Worm (Caenorhabditis elegans) whole organism, young adult: ENCODE data around the gene dhs-17.

Source experiments
- B0035.1 ChIP-seq: sonication (generic microtip); optimal IDR thresholded peaks from 2 replicates; lab custom pipeline; 2016; ENCODE audit warnings: missing genetic modification characterization, mild to moderate bottlenecking, missing compliant biosample characterization, missing genotype, missing genetic modification reagents
- B0336.3 ChIP-seq: fragments of 200-800 bp; sonication (Bioruptor generic); IDR thresholded peaks from 2 replicates; pipeline ENCODE4 v1.3.6; 2022; ENCODE audit warnings: missing genetic modification characterization, missing compliant biosample characterization
- C06A6.2 ChIP-seq: fragments of 200-800 bp; sonication (Bioruptor generic); conservative IDR thresholded peaks from 2 replicates; pipeline ENCODE4 v1.3.6; 2022; ENCODE audit warnings: missing genetic modification characterization, missing compliant biosample characterization
- F39B2.1 ChIP-seq: fragments of 200-800 bp; sonication (Bioruptor generic); IDR thresholded peaks from 2 replicates; pipeline ENCODE4 v1.3.6; 2022; ENCODE audit warnings: missing genetic modification reagents, missing genetic modification characterization, missing compliant biosample characterization
- F49E8.2 ChIP-seq: sonication (generic microtip); optimal IDR thresholded peaks from 3 replicates; lab custom pipeline; 2017; ENCODE audit warnings: missing genetic modification characterization, mild to moderate bottlenecking, missing compliant biosample characterization, antibody characterized with exemption, moderate library complexity; ENCODE audit not compliant: insufficient read depth
- F52B5.7 ChIP-seq: sonication (generic microtip); optimal IDR thresholded peaks from 2 replicates; lab custom pipeline; 2016; ENCODE audit warnings: mild to moderate bottlenecking, missing genetic modification characterization, missing compliant biosample characterization
- F57C9.4 ChIP-seq: sonication (generic microtip); optimal IDR thresholded peaks from 2 replicates; lab custom pipeline; 2017; ENCODE audit warnings: mild to moderate bottlenecking, missing genetic modification characterization, missing compliant biosample characterization
- K11D2.4 ChIP-seq: fragments of 200-800 bp; sonication (Bioruptor generic); IDR thresholded peaks from 2 replicates; pipeline ENCODE4 v1.3.6; 2022; ENCODE audit warnings: missing genetic modification reagents, missing genetic modification characterization, missing compliant biosample characterization
- Y67H2A.10 ChIP-seq: fragments of 200-800 bp; sonication (Bioruptor generic); conservative IDR thresholded peaks from 2 replicates; pipeline ENCODE4 v1.3.6; 2022; ENCODE audit warnings: missing genetic modification reagents, missing genetic modification characterization, missing compliant biosample characterization
- Y95B8A.8 ChIP-seq: fragments of 200-800 bp; sonication (Bioruptor generic); IDR thresholded peaks from 2 replicates; pipeline ENCODE4 v1.3.6; 2022; ENCODE audit warnings: missing genetic modification reagents, missing genetic modification characterization, missing compliant biosample characterization
- ZK185.1 ChIP-seq: sonication (generic microtip); optimal IDR thresholded peaks from 2 replicates; lab custom pipeline; 2016; ENCODE audit warnings: mild to moderate bottlenecking, missing genetic modification characterization, missing compliant biosample characterization; ENCODE audit not compliant: poor library complexity, severe bottlenecking
- akir-1 ChIP-seq: fragments of 200-800 bp; sonication (Bioruptor generic); optimal IDR thresholded peaks from 2 replicates; lab custom pipeline; 2018; ENCODE audit warnings: mild to moderate bottlenecking, missing genetic modification characterization, moderate library complexity, missing compliant biosample characterization
- athp-1 ChIP-seq: sonication (generic microtip); optimal IDR thresholded peaks from 2 replicates; lab custom pipeline; 2017; ENCODE audit warnings: mild to moderate bottlenecking, missing genetic modification characterization, missing compliant biosample characterization
- bed-1 ChIP-seq: fragments of 200-800 bp; sonication (Bioruptor generic); IDR thresholded peaks from 2 replicates; pipeline ENCODE4 v1.3.6; 2022; ENCODE audit warnings: missing genetic modification reagents, missing genetic modification characterization, missing compliant biosample characterization
- cebp-1 ChIP-seq, 2 experiments: fragments of 200-800 bp in 1 of 2; sonication (Bioruptor generic) in 1 of 2; sonication (generic microtip) in 1 of 2; IDR thresholded peaks in 1 of 2; optimal IDR thresholded peaks in 1 of 2; 2 replicates each; pipeline versions ENCODE4 v1.3.6 to Lab custom; 2017 to 2022; ENCODE audit warnings: missing compliant biosample characterization in 2 of 2, missing genetic modification characterization in 2 of 2, mild to moderate bottlenecking in 1 of 2, missing genetic modification reagents in 1 of 2, moderate library complexity in 1 of 2
- cebp-2 ChIP-seq: fragments of 200-800 bp; sonication (Bioruptor generic); IDR thresholded peaks from 2 replicates; pipeline ENCODE4 v1.3.6; 2022; ENCODE audit warnings: missing genetic modification characterization, missing compliant biosample characterization
- die-1 ChIP-seq: sonication (generic microtip); optimal IDR thresholded peaks from 2 replicates; lab custom pipeline; 2016; ENCODE audit warnings: missing genotype, mild to moderate bottlenecking, missing genetic modification characterization, missing compliant biosample characterization
- dox-1 ChIP-seq: fragments of 200-800 bp; sonication (Bioruptor generic); IDR thresholded peaks from 2 replicates; pipeline ENCODE4 v1.3.6; 2022; ENCODE audit warnings: missing genetic modification reagents, missing genetic modification characterization, missing compliant biosample characterization
- egl-18 ChIP-seq: fragments of 200-800 bp; sonication (Bioruptor generic); IDR thresholded peaks from 2 replicates; pipeline ENCODE4 v1.3.6; 2022; ENCODE audit warnings: missing genetic modification reagents, missing genetic modification characterization, missing compliant biosample characterization
- egl-44 ChIP-seq: fragments of 200-800 bp; sonication (Bioruptor generic); IDR thresholded peaks from 2 replicates; pipeline ENCODE4 v1.3.6; 2022; ENCODE audit warnings: missing genetic modification reagents, missing genetic modification characterization, missing compliant biosample characterization
- egrh-3 ChIP-seq: fragments of 200-800 bp; sonication (Bioruptor generic); IDR thresholded peaks from 2 replicates; pipeline ENCODE4 v1.3.6; 2022; ENCODE audit warnings: missing genetic modification reagents, missing genetic modification characterization, missing compliant biosample characterization
- ets-4 ChIP-seq: fragments of 200-800 bp; sonication (Bioruptor generic); optimal IDR thresholded peaks from 2 replicates; lab custom pipeline; 2018; ENCODE audit warnings: mild to moderate bottlenecking, missing genetic modification characterization, missing compliant biosample characterization
- gei-17 ChIP-seq: fragments of 200-800 bp; sonication (Bioruptor generic); optimal IDR thresholded peaks from 2 replicates; lab custom pipeline; 2018; ENCODE audit warnings: mild to moderate bottlenecking, missing genetic modification characterization, missing compliant biosample characterization
- hlh-26 ChIP-seq: fragments of 200-800 bp; sonication (Bioruptor generic); conservative IDR thresholded peaks from 2 replicates; pipeline ENCODE4 v1.3.6; 2022; ENCODE audit warnings: missing genetic modification reagents, missing genetic modification characterization, missing compliant biosample characterization
- hmg-1.2 ChIP-seq: fragments of 200-800 bp; sonication (Bioruptor generic); IDR thresholded peaks from 2 replicates; pipeline ENCODE4 v1.3.6; 2022; ENCODE audit warnings: missing genetic modification reagents, missing genetic modification characterization, missing compliant biosample characterization
- hsf-1 ChIP-seq: fragments of 200-800 bp; sonication (Bioruptor generic); IDR thresholded peaks from 2 replicates; pipeline ENCODE4 v1.3.6; 2022; ENCODE audit warnings: missing genetic modification reagents, missing genetic modification characterization, missing compliant biosample characterization
- lin-35 ChIP-seq, 3 experiments: fragments of 150-350 bp in 2 of 3; sonication (generic microtip) in 1 of 3; optimal IDR thresholded peaks; 2 replicates each; lab custom pipeline; 2014 to 2018; ENCODE audit warnings: missing biosample characterization in 3 of 3, missing genetic modification characterization in 3 of 3, missing genetic modification reagents in 3 of 3
- lin-40 ChIP-seq: sonication (generic microtip); optimal IDR thresholded peaks from 2 replicates; lab custom pipeline; 2016; ENCODE audit warnings: missing genetic modification characterization, mild to moderate bottlenecking, missing compliant biosample characterization, missing genotype, missing genetic modification reagents
- lin-54 ChIP-seq: fragments of 200-800 bp; sonication (Bioruptor generic); optimal IDR thresholded peaks from 2 replicates; lab custom pipeline; 2018; ENCODE audit warnings: mild to moderate bottlenecking, missing genetic modification characterization, missing compliant biosample characterization
- lir-1 ChIP-seq: fragments of 200-800 bp; sonication (Bioruptor generic); conservative IDR thresholded peaks from 2 replicates; pipeline ENCODE4 v1.3.6; 2022; ENCODE audit warnings: missing genetic modification reagents, missing genetic modification characterization, missing compliant biosample characterization
- lsl-1 ChIP-seq: fragments of 200-800 bp; sonication (Bioruptor generic); optimal IDR thresholded peaks from 2 replicates; lab custom pipeline; 2018; ENCODE audit warnings: mild to moderate bottlenecking, missing genetic modification characterization, moderate library complexity, missing compliant biosample characterization
- madf-3 ChIP-seq: fragments of 200-800 bp; sonication (Bioruptor generic); IDR thresholded peaks from 2 replicates; pipeline ENCODE4 v1.3.6; 2022; ENCODE audit warnings: missing genetic modification reagents, missing genetic modification characterization, missing compliant biosample characterization
- mcd-1 ChIP-seq: fragments of 200-800 bp; sonication (Bioruptor generic); IDR thresholded peaks from 2 replicates; pipeline ENCODE4 v1.3.6; 2022; ENCODE audit warnings: missing genetic modification reagents, missing genetic modification characterization, missing compliant biosample characterization
- nfya-1 ChIP-seq: sonication (generic microtip); optimal IDR thresholded peaks from 2 replicates; lab custom pipeline; 2017; ENCODE audit warnings: antibody characterized with exemption, missing compliant biosample characterization, missing genetic modification characterization, borderline replicate concordance; ENCODE audit not compliant: insufficient read depth
- nfyb-1 ChIP-seq: fragments of 200-800 bp; sonication (Bioruptor generic); IDR thresholded peaks from 2 replicates; pipeline ENCODE4 v1.3.6; 2022; ENCODE audit warnings: missing genetic modification reagents, missing genetic modification characterization, missing compliant biosample characterization
- pha-4 ChIP-seq: fragments of 150-350 bp; sonication (generic microtip); optimal IDR thresholded peaks from 2 replicates; lab custom pipeline; 2014; ENCODE audit warnings: missing biosample characterization, missing genetic modification reagents, missing genetic modification characterization
- rcor-1 ChIP-seq: fragments of 200-800 bp; sonication (Bioruptor generic); IDR thresholded peaks from 2 replicates; pipeline ENCODE4 v1.3.6; 2022; ENCODE audit warnings: missing genetic modification reagents, missing genetic modification characterization, missing compliant biosample characterization
- repo-1 ChIP-seq: sonication (generic microtip); optimal IDR thresholded peaks from 2 replicates; lab custom pipeline; 2017; ENCODE audit warnings: mild to moderate bottlenecking, missing genetic modification characterization, missing compliant biosample characterization
- rpc-1 ChIP-seq, 2 experiments: fragments of 150-350 bp in 1 of 2; sonication (generic microtip) in 1 of 2; optimal IDR thresholded peaks; 2 replicates each; lab custom pipeline; 2014 to 2018; ENCODE audit warnings: missing biosample characterization in 1 of 2, missing genetic modification characterization in 1 of 2, missing genetic modification reagents in 1 of 2, missing genotype in 1 of 2
- sdz-38 ChIP-seq: sonication (generic microtip); optimal IDR thresholded peaks from 2 replicates; lab custom pipeline; 2016; ENCODE audit warnings: missing genotype, missing genetic modification characterization, missing compliant biosample characterization
- snpc-4 ChIP-seq, 5 experiments: fragments of 150-350 bp in 1 of 5; sonication (generic microtip) in 4 of 5; optimal IDR thresholded peaks; 2 replicates each; lab custom pipeline; 2014 to 2018; ENCODE audit warnings: missing genetic modification characterization in 5 of 5, missing biosample characterization in 3 of 5, antibody characterized with exemption in 2 of 5, mild to moderate bottlenecking in 2 of 5, missing compliant biosample characterization in 2 of 5, missing genotype in 2 of 5, moderate library complexity in 2 of 5, missing genetic modification reagents in 1 of 5
- tbp1 ChIP-seq: fragments of 200-800 bp; sonication (Bioruptor generic); optimal IDR thresholded peaks from 2 replicates; lab custom pipeline; 2018; ENCODE audit warnings: mild to moderate bottlenecking, missing genetic modification characterization, missing compliant biosample characterization
- tlf-1 ChIP-seq: fragments of 200-800 bp; sonication (Bioruptor generic); optimal IDR thresholded peaks from 2 replicates; lab custom pipeline; 2018; ENCODE audit warnings: mild to moderate bottlenecking, missing genetic modification characterization, missing compliant biosample characterization
- xnd-1 ChIP-seq: sonication (generic microtip); optimal IDR thresholded peaks from 2 replicates; lab custom pipeline; 2016; ENCODE audit warnings: missing genotype, missing genetic modification reagents, missing genetic modification characterization, missing compliant biosample characterization
- ztf-26 ChIP-seq: sonication (generic microtip); optimal IDR thresholded peaks from 2 replicates; lab custom pipeline; 2017; ENCODE audit warnings: missing genetic modification characterization, missing compliant biosample characterization
- ztf-6 ChIP-seq: fragments of 200-800 bp; sonication (Bioruptor generic); IDR thresholded peaks from 2 replicates; pipeline ENCODE4 v1.3.6; 2022; ENCODE audit warnings: missing genetic modification reagents, missing genetic modification characterization, missing compliant biosample characterization

Gene dhs-17

ce11 chrV:6000368-6000802, 34.2 kb downstream of the dhs-17 start (continued):
- TF ChIP-seq madf-3 (GFP tag; lab: Robert Waterston, UW) (peak; percentile 83; the same call in 1 of the 2 replicates), hmg-1.2 (peak; percentile 95), K11D2.4 (GFP tag; lab: Robert Waterston, UW) (peak; percentile 90), hsf-1 (GFP tag; lab: Robert Waterston, UW) (peak; percentile 57; the same call in 1 of the 2 replicates), bed-1 (GFP tag; lab: Robert Waterston, UW) (no peak), Y67H2A.10 (GFP tag; lab: Robert Waterston, UW) (peak; percentile 40; the same call in 1 of the 2 replicates), pha-4 (tag; lab: Kevin White, UChicago) (peak; percentile 27), lin-40 (peak; percentile 95), lir-1 (peak; percentile 81), akir-1 (GFP tag; lab: Kevin White, UChicago) (peak; percentile 13), egl-44 (GFP tag; lab: Robert Waterston, UW) (peak; percentile 73; the same call in 1 of the 2 replicates), ets-4 (peak; percentile 91), lin-35 (GFP tag; optimal IDR thresholded peaks at IDR 0.05; lab: Kevin White, UChicago) (peak in 1 of 3 experiments; percentile 59), dox-1 (peak; percentile 91), B0336.3 (GFP tag; lab: Robert Waterston, UW) (peak; percentile 93), ZK185.1 (tag; lab: Kevin White, UChicago) (peak; percentile 78), sdz-38 (no peak), egl-18 (GFP tag; lab: Robert Waterston, UW) (0 out of 2 replicates have a peak, but pooled peaks have one; percentile 21), egrh-3 (GFP tag; lab: Robert Waterston, UW) (0 out of 2 replicates have a peak, but pooled peaks have one; percentile 14), F57C9.4 (tag; lab: Kevin White, UChicago) (no peak), ztf-26 (tag; lab: Kevin White, UChicago) (peak; percentile 92), hlh-26 (GFP tag; lab: Robert Waterston, UW) (no peak), Y95B8A.8 (GFP tag; lab: Robert Waterston, UW) (0 out of 2 replicates have a peak, but pooled peaks have one; percentile 46), tbp1 (GFP tag; lab: Kevin White, UChicago) (peak; percentile 64), nfya-1 (tag; lab: Kevin White, UChicago) (no peak), ztf-6 (GFP tag; lab: Robert Waterston, UW) (no peak), F49E8.2 (tag; lab: Kevin White, UChicago) (no peak), F52B5.7 (tag; lab: Kevin White, UChicago) (no peak), lin-54 (GFP tag; lab: Kevin White, UChicago) (peak; percentile 76), nfyb-1 (peak; percentile 91), rpc-1 (optimal IDR thresholded peaks at IDR 0.05; lab: Kevin White, UChicago) (no peak), rpc-1 (tag; optimal IDR thresholded peaks at IDR 0.05; lab: Kevin White, UChicago) (no peak), lsl-1 (GFP tag; lab: Kevin White, UChicago) (no peak), cebp-1 (GFP tag; IDR thresholded peaks at IDR 0.05; lab: Robert Waterston, UW) (peak; percentile 26; the same call in 1 of the 2 replicates), cebp-1 (tag; optimal IDR thresholded peaks at IDR 0.05; lab: Kevin White, UChicago) (peak; percentile 91), athp-1 (peak; percentile 69), B0035.1 (tag; lab: Kevin White, UChicago) (peak; percentile 13), gei-17 (GFP tag; lab: Kevin White, UChicago) (peak; percentile 36), mcd-1 (GFP tag; lab: Robert Waterston, UW) (peak; percentile 75), tlf-1 (peak; percentile 85), die-1 (tag; lab: Kevin White, UChicago) (peak; percentile 62), xnd-1 (tag; lab: Kevin White, UChicago) (no peak), repo-1 (tag; lab: Kevin White, UChicago) (peak; percentile 77), F39B2.1 (GFP tag; lab: Robert Waterston, UW) (no peak), cebp-2 (GFP tag; lab: Robert Waterston, UW) (0 out of 2 replicates have a peak, but pooled peaks have one; percentile 73), rcor-1 (GFP tag; lab: Robert Waterston, UW) (peak; percentile 37; the same call in 1 of the 2 replicates), C06A6.2 (peak; percentile 78), snpc-4 (GFP tag; optimal IDR thresholded peaks at IDR 0.05; lab: Kevin White, UChicago) (peak; percentile 46), snpc-4 (tag; optimal IDR thresholded peaks at IDR 0.05; lab: Kevin White, UChicago) (peak in 3 of 4 experiments; percentile 50 to 69 (median 69))
